Worm (Caenorhabditis elegans) whole organism, late embryonic: Measurements from ENCODE around the gene F21H12.3.

ENCODE experiments used
- ama-1 ChIP-seq: fragments of 150-350 bp; optimal IDR thresholded peaks from 2 replicates; lab custom pipeline; 2014
- eyg-1 ChIP-seq: sonication (generic microtip); optimal IDR thresholded peaks from 2 replicates; lab custom pipeline; 2016; ENCODE audit warnings: missing genotype, missing genetic modification characterization, missing compliant biosample characterization
- fkh-6 ChIP-seq: sonication (generic microtip); optimal IDR thresholded peaks from 2 replicates; lab custom pipeline; 2016; ENCODE audit warnings: missing genetic modification characterization, missing compliant biosample characterization
- hlh-30 ChIP-seq: sonication (generic microtip); optimal IDR thresholded peaks from 2 replicates; lab custom pipeline; 2017; ENCODE audit warnings: antibody characterized with exemption, missing genetic modification characterization, missing compliant biosample characterization; ENCODE audit not compliant: insufficient read depth
- lim-6 ChIP-seq: sonication (generic microtip); optimal IDR thresholded peaks from 2 replicates; lab custom pipeline; 2016; ENCODE audit warnings: missing genetic modification characterization, missing compliant biosample characterization
- nhr-232 ChIP-seq: sonication (generic microtip); optimal IDR thresholded peaks from 2 replicates; lab custom pipeline; 2016; ENCODE audit warnings: missing genetic modification characterization, missing compliant biosample characterization
- pat-9 ChIP-seq: fragments of 200-800 bp; sonication (Bioruptor generic); optimal IDR thresholded peaks from 2 replicates; lab custom pipeline; 2018; ENCODE audit warnings: mild to moderate bottlenecking, missing genetic modification characterization, moderate library complexity, missing compliant biosample characterization
- pha-4 ChIP-seq: fragments of 150-350 bp; optimal IDR thresholded peaks from 2 replicates; lab custom pipeline; 2018; ENCODE audit warnings: missing biosample characterization, missing genetic modification reagents, missing genetic modification characterization
- pros-1 ChIP-seq: fragments of 150-350 bp; optimal IDR thresholded peaks from 2 replicates; lab custom pipeline; 2014; ENCODE audit warnings: missing biosample characterization, missing genetic modification reagents, missing genetic modification characterization
- tbx-2 ChIP-seq: sonication (generic microtip); optimal IDR thresholded peaks from 2 replicates; lab custom pipeline; 2016; ENCODE audit warnings: missing genetic modification characterization, missing compliant biosample characterization
- unc-86 ChIP-seq: sonication (generic microtip); optimal IDR thresholded peaks from 2 replicates; lab custom pipeline; 2016; ENCODE audit warnings: missing genetic modification characterization, missing compliant biosample characterization

ce11 chrII:6115283-6115682 lies 32.6 kb downstream of the F21H12.3 start:
- TF ChIP-seq nhr-232 (tag; lab: Kevin White, UChicago) (no peak), unc-86 (no peak), ama-1 (no peak), hlh-30 (tag; lab: Kevin White, UChicago) (no peak), lim-6 (tag; lab: Kevin White, UChicago) (no peak), fkh-6 (no peak), pha-4 (tag; lab: Kevin White, UChicago) (no peak), eyg-1 (no peak), tbx-2 (no peak), pat-9 (no peak), pros-1 (tag; lab: Kevin White, UChicago) (no peak)
